Worm (Caenorhabditis elegans): ENCODE results near the gene C01G10.10.

DNA sequence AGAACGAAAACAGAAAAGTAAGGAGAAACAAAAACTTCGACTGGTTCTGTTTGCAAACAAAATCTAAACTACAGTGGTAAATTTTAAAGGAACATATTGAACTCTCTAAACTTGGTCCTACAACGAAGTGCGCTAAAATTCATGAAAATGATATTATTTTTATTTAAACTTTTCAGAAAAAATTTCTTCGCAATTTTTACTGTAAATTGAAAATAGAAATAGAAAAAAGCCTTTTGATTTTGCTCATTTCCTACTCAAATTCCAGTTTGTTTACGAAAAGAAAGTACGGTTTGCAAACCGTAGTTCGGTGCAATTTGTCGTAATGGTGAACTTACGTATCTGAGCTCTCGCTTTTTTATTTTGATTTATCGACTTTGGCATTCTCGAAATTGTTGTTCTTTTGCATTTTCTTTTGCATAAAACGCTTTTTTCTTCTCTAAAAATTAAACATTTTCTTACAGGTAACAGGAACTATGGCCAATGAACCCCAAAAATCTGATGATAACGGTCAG is 16.3 kb downstream of the C01G10.10 start, which contains the start of gene otub-1:
- TF ChIP-seq nhr-11 (tag; optimal IDR thresholded peaks at IDR 0.05): no peak
- no peak for TF ChIP-seq lin-13 (GFP tag; optimal IDR thresholded peaks at IDR 0.05)
- TF ChIP-seq unc-39 (tag; optimal IDR thresholded peaks at IDR 0.05): no peak
- no peak for TF ChIP-seq unc-62 (GFP tag; optimal IDR thresholded peaks at IDR 0.05)
- TF ChIP-seq mab-5 (tag; optimal IDR thresholded peaks at IDR 0.05): no peak
- TF ChIP-seq lsy-2 (tag; optimal IDR thresholded peaks at IDR 0.05): no peak
